Fruit fly (Drosophila melanogaster) whole organism, pupa: ENCODE results near the gene CG7059.

Experiments used
- CG10348 ChIP-seq: fragments of 200-800 bp; sonication (Bioruptor generic); IDR thresholded peaks from 2 replicates; pipeline ENCODE4 v1.3.6; 2022; ENCODE audit warnings: missing biosample characterization, missing genetic modification characterization
- CG12605 ChIP-seq: fragments of 200-800 bp; sonication (Bioruptor generic); IDR thresholded peaks from 2 replicates; pipeline ENCODE4 v1.3.6; 2022; ENCODE audit warnings: missing biosample characterization, missing genetic modification characterization
- CG13204 ChIP-seq: fragments of 200-800 bp; sonication (Bioruptor generic); optimal IDR thresholded peaks from 2 replicates; lab custom pipeline; 2018; ENCODE audit warnings: missing biosample characterization, mild to moderate bottlenecking, missing genetic modification characterization, moderate library complexity
- CG14655 ChIP-seq: fragments of 200-800 bp; sonication (Bioruptor generic); optimal IDR thresholded peaks from 3 replicates; lab custom pipeline; 2017; ENCODE audit warnings: mild to moderate bottlenecking, missing biosample characterization, missing genetic modification reagents, missing genetic modification characterization
- CG15710 ChIP-seq: fragments of 200-800 bp; sonication (Bioruptor generic); optimal IDR thresholded peaks from 2 replicates; lab custom pipeline; 2018; ENCODE audit warnings: missing biosample characterization, mild to moderate bottlenecking, missing genetic modification characterization, moderate library complexity
- CG17806 ChIP-seq: fragments of 200-800 bp; sonication (Bioruptor generic); optimal IDR thresholded peaks from 2 replicates; lab custom pipeline; 2018; ENCODE audit warnings: missing biosample characterization, mild to moderate bottlenecking, missing genetic modification characterization, moderate library complexity
- CG32121 ChIP-seq: fragments of 200-800 bp; sonication (Bioruptor generic); IDR thresholded peaks from 2 replicates; pipeline ENCODE4 v1.3.6; 2022; ENCODE audit warnings: missing biosample characterization, missing genetic modification characterization
- CG34367 ChIP-seq: fragments of 200-800 bp; sonication (Bioruptor generic); optimal IDR thresholded peaks from 2 replicates; lab custom pipeline; 2018; ENCODE audit warnings: missing biosample characterization, mild to moderate bottlenecking, missing genetic modification characterization
- CG4496 ChIP-seq: fragments of 200-800 bp; sonication (Bioruptor generic); IDR thresholded peaks from 3 replicates; pipeline ENCODE4 v1.3.6; 2022; ENCODE audit warnings: missing biosample characterization, missing genetic modification characterization
- CG8159 ChIP-seq: fragments of 200-800 bp; sonication (Bioruptor generic); optimal IDR thresholded peaks from 3 replicates; lab custom pipeline; 2018; ENCODE audit warnings: missing biosample characterization, mild to moderate bottlenecking, missing genetic modification characterization, moderate library complexity
- CG8301 ChIP-seq: fragments of 200-800 bp; sonication (Bioruptor generic); optimal IDR thresholded peaks from 2 replicates; lab custom pipeline; 2018; ENCODE audit warnings: missing biosample characterization, mild to moderate bottlenecking, missing genetic modification characterization
- CG9948 ChIP-seq: fragments of 200-800 bp; sonication (Bioruptor generic); optimal IDR thresholded peaks from 2 replicates; lab custom pipeline; 2018; ENCODE audit warnings: missing biosample characterization, mild to moderate bottlenecking, missing genetic modification characterization, moderate library complexity
- D1 ChIP-seq: fragments of 200-800 bp; sonication (Bioruptor generic); optimal IDR thresholded peaks from 2 replicates; lab custom pipeline; 2018; ENCODE audit warnings: missing biosample characterization, mild to moderate bottlenecking, missing genetic modification characterization, moderate library complexity
- EcR ChIP-seq: fragments of 200-800 bp; sonication (Bioruptor generic); optimal IDR thresholded peaks from 3 replicates; lab custom pipeline; 2019; ENCODE audit warnings: missing biosample characterization, missing genetic modification characterization, mild to moderate bottlenecking, moderate library complexity, missing genetic modification reagents
- Ets98B ChIP-seq: fragments of 200-800 bp; sonication (Bioruptor generic); IDR thresholded peaks from 2 replicates; pipeline ENCODE4 v1.3.6; 2022; ENCODE audit warnings: missing biosample characterization, missing genetic modification characterization
- Pif1A ChIP-seq: fragments of 200-800 bp; sonication (Bioruptor generic); optimal IDR thresholded peaks from 3 replicates; lab custom pipeline; 2016; ENCODE audit warnings: missing biosample characterization, missing genetic modification characterization
- Pif1B ChIP-seq: fragments of 200-800 bp; sonication (Bioruptor generic); optimal IDR thresholded peaks from 3 replicates; lab custom pipeline; 2016; ENCODE audit warnings: missing biosample characterization, missing genetic modification characterization
- Snoo ChIP-seq: fragments of 200-800 bp; sonication (Bioruptor generic); optimal IDR thresholded peaks from 3 replicates; lab custom pipeline; 2017; ENCODE audit warnings: missing biosample characterization, mild to moderate bottlenecking, missing genetic modification characterization, inconsistent platforms
- fd96Ca ChIP-seq: fragments of 200-800 bp; sonication (Bioruptor generic); IDR thresholded peaks from 3 replicates; pipeline ENCODE4 v1.3.6; 2022; ENCODE audit warnings: missing biosample characterization, missing genetic modification characterization
- gl ChIP-seq: fragments of 200-800 bp; sonication (Bioruptor generic); optimal IDR thresholded peaks from 2 replicates; lab custom pipeline; 2018; ENCODE audit warnings: missing biosample characterization, mild to moderate bottlenecking, missing genetic modification characterization
- rn ChIP-seq: fragments of 200-800 bp; sonication (Bioruptor generic); IDR thresholded peaks from 2 replicates; pipeline ENCODE4 v1.3.6; 2022; ENCODE audit warnings: missing biosample characterization, missing genetic modification characterization

Gene CG7059

DNA sequence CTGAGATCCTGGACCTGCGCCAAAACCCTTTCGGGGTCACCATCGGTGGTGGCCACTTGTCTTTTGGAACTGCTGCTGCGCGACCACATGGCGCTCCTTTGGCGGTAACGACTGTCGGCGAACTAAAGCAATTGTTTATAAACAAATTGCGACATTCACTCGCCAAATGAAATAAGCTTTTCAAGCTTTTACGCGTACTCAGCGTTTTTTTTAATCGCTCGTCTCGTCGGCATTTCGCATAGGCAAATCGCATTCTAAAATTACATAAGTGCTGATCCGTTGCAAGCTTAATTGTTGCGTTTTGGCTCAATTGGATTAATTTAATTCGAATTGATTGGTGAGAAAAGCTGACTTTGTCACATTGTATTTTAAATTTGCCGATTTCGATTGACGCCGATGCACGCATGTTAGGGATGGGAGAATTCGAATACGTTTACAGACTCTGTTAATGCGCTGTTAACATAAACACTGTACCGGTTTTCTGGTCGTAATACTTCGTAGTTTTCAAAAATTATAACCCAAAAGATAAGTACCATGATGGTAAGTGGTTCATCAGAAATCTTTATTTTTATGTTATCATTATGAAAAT, 35.1 kb downstream of the CG7059 start, which contains the start of gene pinta:
Gene pinta, minus strand, starts transcription at position 328 of the 589 bp plus-strand sequence.
- no peak for TF ChIP-seq Pif1B (GFP tag; lab: Kevin White, UChicago)
- TF ChIP-seq CG10348 (GFP tag; lab: Robert Waterston, UW), result no peak
- TF ChIP-seq Ets98B (GFP tag; lab: Robert Waterston, UW), result no peak
- TF ChIP-seq CG17806 (tag; lab: Kevin White, UChicago), result no peak
- TF ChIP-seq CG9948 (tag; lab: Kevin White, UChicago), result no peak
- no peak for TF ChIP-seq CG13204 (GFP tag; lab: Kevin White, UChicago)
- no peak for TF ChIP-seq CG8301 (tag; lab: Kevin White, UChicago)
- TF ChIP-seq gl (tag; lab: Kevin White, UChicago), result no peak
- no peak for TF ChIP-seq fd96Ca
- no peak for TF ChIP-seq CG8159 (tag; lab: Kevin White, UChicago)
- no peak for TF ChIP-seq CG4496
- TF ChIP-seq CG32121, result no peak
- TF ChIP-seq CG14655 (GFP tag; lab: Kevin White, UChicago), result no peak
- TF ChIP-seq Pif1A (GFP tag; lab: Kevin White, UChicago), result no peak
- TF ChIP-seq CG15710, result no peak
- TF ChIP-seq CG12605 (GFP tag; lab: Robert Waterston, UW), result no peak
- no peak for TF ChIP-seq Snoo (tag; lab: Kevin White, UChicago)

DNA sequence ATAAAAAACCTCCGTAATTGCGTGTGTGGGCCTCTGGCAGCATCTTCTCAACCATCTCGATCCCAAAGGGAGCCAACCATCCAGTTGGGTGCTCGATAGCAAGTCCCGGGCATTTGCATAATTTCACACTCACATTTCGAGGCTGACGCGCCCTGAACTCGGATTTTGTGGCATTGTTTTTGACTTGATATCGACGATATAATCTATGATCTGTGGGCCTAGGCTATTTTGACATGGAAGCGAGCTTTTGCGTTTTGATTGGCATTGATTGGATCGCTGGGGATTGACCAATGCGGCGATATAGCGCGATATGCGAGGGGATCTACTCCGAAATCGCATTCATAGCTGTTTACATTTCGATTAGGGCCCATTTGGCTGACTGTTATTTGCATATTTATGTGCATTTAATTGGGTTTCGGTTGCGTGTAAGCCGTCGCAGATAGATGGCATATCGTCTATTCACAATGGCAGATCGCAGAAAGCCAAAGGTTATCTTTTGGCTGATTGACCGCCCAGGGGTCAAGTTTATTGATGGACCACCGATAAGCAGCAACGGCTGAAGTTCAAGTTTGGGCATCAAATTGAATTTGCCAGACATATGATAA, 42.7 kb downstream of the CG7059 start:
- TF ChIP-seq CG9948 (tag; lab: Kevin White, UChicago) (no peak), CG8301 (tag; lab: Kevin White, UChicago) (no peak), CG8159 (tag; lab: Kevin White, UChicago) (no peak), rn (GFP tag; lab: Robert Waterston, UW) (no peak), CG15710 (no peak), D1 (tag; lab: Kevin White, UChicago) (no peak), Ets98B (GFP tag; lab: Robert Waterston, UW) (no peak), CG12605 (GFP tag; lab: Robert Waterston, UW) (no peak), CG32121 (no peak), fd96Ca (no peak), Snoo (tag; lab: Kevin White, UChicago) (no peak), CG4496 (no peak)

- TF ChIP-seq D1 (tag; lab: Kevin White, UChicago), result no peak
- no peak for TF ChIP-seq Pif1A (GFP tag; lab: Kevin White, UChicago)
- no peak for TF ChIP-seq rn (GFP tag; lab: Robert Waterston, UW)
- no peak for TF ChIP-seq gl (tag; lab: Kevin White, UChicago)
- TF ChIP-seq Pif1B (GFP tag; lab: Kevin White, UChicago), result no peak
Observed at dm6 chr3R:22436050-22436449, 46.5 kb downstream of the CG7059 start, which contains the start of gene CG13847. CG13847 (minus strand) TSS chr3R:22436150.

dm6 chr3R:22438301-22438700, 48.7 kb downstream of the CG7059 start:
- TF ChIP-seq Pif1A (GFP tag; lab: Kevin White, UChicago) (no peak), CG17806 (tag; lab: Kevin White, UChicago) (no peak), CG4496 (no peak), CG15710 (no peak), rn (GFP tag; lab: Robert Waterston, UW) (no peak), CG10348 (GFP tag; lab: Robert Waterston, UW) (no peak), gl (tag; lab: Kevin White, UChicago) (no peak), CG13204 (GFP tag; lab: Kevin White, UChicago) (no peak), EcR (no peak), CG8159 (tag; lab: Kevin White, UChicago) (no peak), CG9948 (tag; lab: Kevin White, UChicago) (no peak), CG34367 (tag; lab: Kevin White, UChicago) (no peak), CG32121 (no peak), Ets98B (GFP tag; lab: Robert Waterston, UW) (no peak)
